Fruit fly (Drosophila melanogaster): ENCODE data around the gene CG45263.

Gene CG45263

DNA sequence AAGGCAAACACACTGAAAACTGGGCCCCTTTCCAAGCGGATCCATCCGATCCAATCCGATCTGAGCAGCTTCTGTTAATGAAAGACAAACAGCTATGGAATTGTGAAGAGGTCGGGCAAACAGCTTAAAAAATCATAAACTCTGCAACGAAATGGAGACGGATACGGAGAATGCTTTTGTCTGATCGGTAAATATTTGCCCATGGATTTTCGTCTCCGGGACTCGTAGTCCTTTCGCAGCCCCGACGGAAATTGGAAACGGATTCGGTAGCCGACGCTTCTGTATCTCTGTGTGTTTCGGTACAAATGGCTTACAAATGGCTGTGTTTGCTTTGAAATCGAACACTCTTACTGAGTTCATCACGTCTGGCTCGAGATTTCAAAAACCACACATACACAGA lies 150.5 kb downstream of the CG45263 start:
- TF ChIP-seq CG13204 (GFP tag; optimal IDR thresholded peaks at IDR 0.05) (no peak), CG34367 (tag; optimal IDR thresholded peaks at IDR 0.05) (no peak), CG14655 (GFP tag; optimal IDR thresholded peaks at IDR 0.05) (no peak), CG15710 (tag; optimal IDR thresholded peaks at IDR 0.05) (no peak), CG32121 (GFP tag; IDR thresholded peaks at IDR 0.05) (no peak)

DNA sequence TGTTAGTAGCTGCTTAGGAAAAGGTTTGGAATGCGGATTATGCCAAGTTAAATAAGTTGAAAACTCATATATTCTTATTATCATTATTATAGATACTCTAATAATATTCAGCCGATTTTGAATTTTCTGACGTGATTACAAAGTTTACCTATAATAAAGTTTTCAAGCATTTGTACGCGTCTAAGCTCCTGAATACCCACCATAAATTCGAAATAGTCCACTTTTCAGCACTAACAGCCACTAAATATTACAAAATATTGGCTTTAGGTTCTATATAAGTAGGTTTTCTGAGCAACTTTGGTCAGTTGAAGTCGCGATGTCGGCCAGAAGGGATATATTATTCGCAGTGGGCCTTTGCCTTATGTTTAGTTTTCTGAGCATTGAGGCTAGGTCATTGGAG lies 153.4 kb downstream of the CG45263 start, which contains the start of gene CG7443:
TSS of gene CG7443 (plus strand) at position 301 of the 400 bp plus-strand sequence.
- no peak for TF ChIP-seq CG9948 (tag; optimal IDR thresholded peaks at IDR 0.05)
- no peak for TF ChIP-seq D1 (tag; optimal IDR thresholded peaks at IDR 0.05)
- no peak for TF ChIP-seq CG8159 (tag; optimal IDR thresholded peaks at IDR 0.05)
- no peak for TF ChIP-seq CG12605 (GFP tag; IDR thresholded peaks at IDR 0.05)
- TF ChIP-seq rn (GFP tag; IDR thresholded peaks at IDR 0.05) = no peak
- TF ChIP-seq CG8301 (tag; optimal IDR thresholded peaks at IDR 0.05) = no peak
- no peak for TF ChIP-seq gl (tag; optimal IDR thresholded peaks at IDR 0.05)
- no peak for TF ChIP-seq CG17806 (tag; optimal IDR thresholded peaks at IDR 0.05)
- no peak for TF ChIP-seq CG34367 (tag; optimal IDR thresholded peaks at IDR 0.05)
- no peak for TF ChIP-seq fd96Ca (GFP tag; IDR thresholded peaks at IDR 0.05)
- TF ChIP-seq EcR (GFP tag; optimal IDR thresholded peaks at IDR 0.05) = no peak
- no peak for TF ChIP-seq Ets98B (GFP tag; IDR thresholded peaks at IDR 0.05)
- TF ChIP-seq CG14655 (GFP tag; optimal IDR thresholded peaks at IDR 0.05) = no peak
- TF ChIP-seq Snoo (tag; optimal IDR thresholded peaks at IDR 0.05) = no peak

DNA sequence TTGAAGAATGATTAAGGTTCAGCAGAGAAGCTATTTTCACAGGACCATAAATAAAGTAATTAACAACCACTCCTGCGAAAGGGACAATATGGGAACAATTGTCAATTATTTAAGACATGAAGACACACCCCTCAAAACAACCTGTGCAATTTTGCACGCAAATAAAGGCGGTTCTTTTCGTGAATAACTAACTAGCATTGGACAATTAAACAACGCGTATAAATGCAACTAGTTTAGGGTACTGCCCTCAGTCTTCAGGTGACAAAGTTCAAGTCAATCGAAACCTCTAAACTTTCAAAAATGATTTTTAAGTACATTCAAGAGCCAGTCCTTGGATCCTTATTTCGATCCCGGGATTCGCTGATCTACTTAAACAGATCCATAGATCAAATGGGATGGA lies 156.0 kb downstream of the CG45263 start, which contains the start of gene Or85a:
TSS of gene Or85a (plus strand) at position 301 of the 400 bp plus-strand sequence.
- TF ChIP-seq CG15710 (tag; optimal IDR thresholded peaks at IDR 0.05) (no peak), CG8301 (tag; optimal IDR thresholded peaks at IDR 0.05) (no peak), Snoo (tag; optimal IDR thresholded peaks at IDR 0.05) (no peak), D1 (tag; optimal IDR thresholded peaks at IDR 0.05) (no peak), Pif1B (GFP tag; optimal IDR thresholded peaks at IDR 0.05) (no peak), CG17806 (tag; optimal IDR thresholded peaks at IDR 0.05) (no peak), CG14655 (GFP tag; optimal IDR thresholded peaks at IDR 0.05) (no peak), CG34367 (tag; optimal IDR thresholded peaks at IDR 0.05) (no peak), Pif1A (GFP tag; optimal IDR thresholded peaks at IDR 0.05) (no peak), fd96Ca (GFP tag; IDR thresholded peaks at IDR 0.05) (no peak), Ets98B (GFP tag; IDR thresholded peaks at IDR 0.05) (no peak), CG32121 (GFP tag; IDR thresholded peaks at IDR 0.05) (no peak), CG12605 (GFP tag; IDR thresholded peaks at IDR 0.05) (no peak), CG9948 (tag; optimal IDR thresholded peaks at IDR 0.05) (no peak), CG8159 (tag; optimal IDR thresholded peaks at IDR 0.05) (no peak), CG10348 (GFP tag; IDR thresholded peaks at IDR 0.05) (no peak), CG4496 (GFP tag; IDR thresholded peaks at IDR 0.05) (no peak), EcR (GFP tag; optimal IDR thresholded peaks at IDR 0.05) (no peak), rn (GFP tag; IDR thresholded peaks at IDR 0.05) (no peak), gl (tag; optimal IDR thresholded peaks at IDR 0.05) (no peak)

dm6 chr3R:8317709-8318335 lies 159.6 kb downstream of the CG45263 start:
- TF ChIP-seq CG8159 (tag; optimal IDR thresholded peaks at IDR 0.05) (no peak), Ets98B (GFP tag; IDR thresholded peaks at IDR 0.05) (peak; percentile 60; the same call in 1 of the 2 replicates), CG12605 (GFP tag; IDR thresholded peaks at IDR 0.05) (peak; percentile 65), CG4496 (GFP tag; IDR thresholded peaks at IDR 0.05) (0 out of 3 replicates have a peak, but pooled peaks have one; percentile 21)

dm6 chr3R:8317215-8317614 lies 160.2 kb downstream of the CG45263 start, which contains the start of gene Ctr1B:
TSS of gene Ctr1B (plus strand) at chr3R:8317612.
- TF ChIP-seq CG4496 (GFP tag; IDR thresholded peaks at IDR 0.05) (no peak), CG13204 (GFP tag; optimal IDR thresholded peaks at IDR 0.05) (no peak), EcR (GFP tag; optimal IDR thresholded peaks at IDR 0.05) (no peak), CG17806 (tag; optimal IDR thresholded peaks at IDR 0.05) (no peak), gl (tag; optimal IDR thresholded peaks at IDR 0.05) (no peak), Snoo (tag; optimal IDR thresholded peaks at IDR 0.05) (no peak), fd96Ca (GFP tag; IDR thresholded peaks at IDR 0.05) (no peak), CG34367 (tag; optimal IDR thresholded peaks at IDR 0.05) (no peak), D1 (tag; optimal IDR thresholded peaks at IDR 0.05) (no peak), Ets98B (GFP tag; IDR thresholded peaks at IDR 0.05) (no peak)

DNA sequence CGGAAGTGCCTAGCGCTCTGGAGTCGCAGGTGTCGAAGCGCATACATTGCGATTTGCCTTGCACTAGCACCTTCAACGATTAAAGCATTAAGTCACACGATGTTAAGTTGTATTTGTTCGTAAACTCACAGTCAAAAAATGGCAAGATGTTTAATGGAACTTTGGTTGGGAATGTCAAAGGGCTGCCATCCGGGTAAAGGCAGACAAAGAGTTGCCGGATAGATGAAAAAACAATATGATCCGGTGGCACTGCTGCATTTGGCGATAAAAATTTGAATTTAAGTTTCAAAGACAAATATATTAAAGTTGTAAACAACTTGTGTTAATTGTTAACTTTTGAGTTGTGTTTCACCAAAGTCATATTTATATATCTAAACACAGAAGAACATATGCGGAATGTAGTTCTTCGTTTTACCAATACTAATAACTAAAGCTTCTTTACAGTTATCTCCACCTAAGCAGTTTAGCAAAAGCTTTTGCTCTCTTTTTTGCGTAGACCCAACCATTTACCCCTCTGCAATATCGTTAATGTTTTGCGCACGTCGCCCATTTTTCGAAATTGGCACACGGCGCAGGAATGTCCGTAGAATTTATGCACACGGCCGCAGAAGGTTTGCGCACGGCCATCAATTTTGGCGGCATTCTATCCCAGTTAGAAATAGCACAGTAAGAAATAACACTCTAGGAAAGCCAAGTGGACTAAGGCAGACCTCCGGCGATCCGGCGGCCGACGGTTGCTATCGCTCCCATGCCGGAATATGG lies 160.9 kb downstream of the CG45263 start, which contains the start of gene Coq2:
TSS of gene Coq2 (minus strand) at position 200 of the 762 bp plus-strand sequence.
- TF ChIP-seq CG4496 (GFP tag; IDR thresholded peaks at IDR 0.05) = no peak
